Worm (Caenorhabditis elegans): ENCODE data around the gene alh-8.

DNA sequence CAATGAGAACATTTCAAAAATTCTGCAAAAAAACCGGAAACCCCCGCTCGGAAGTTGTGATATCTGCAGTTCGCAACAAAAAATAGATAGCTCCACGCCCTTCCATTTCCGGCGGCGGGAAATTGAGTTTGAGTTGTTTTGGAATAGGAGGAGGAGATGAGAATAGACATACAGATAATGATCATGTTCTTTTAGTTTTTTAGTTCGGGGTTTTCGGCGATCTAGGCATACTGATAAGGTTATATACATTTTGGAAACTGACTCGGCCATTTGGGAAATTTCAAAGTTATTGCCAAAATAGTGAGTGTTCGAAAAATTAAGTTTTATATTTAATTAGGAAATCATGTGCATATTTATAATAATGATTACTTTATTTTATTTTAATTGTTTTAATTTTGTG lies 5.0 kb downstream of the alh-8 start:
- TF ChIP-seq cog-1 (tag; optimal IDR thresholded peaks at IDR 0.05) (no peak), tab-1 (GFP tag; IDR thresholded peaks at IDR 0.05) (no peak), flt-1 (GFP tag; IDR thresholded peaks at IDR 0.05) (no peak), T22C8.4 (GFP tag; IDR thresholded peaks at IDR 0.05) (no peak), ztf-29 (GFP tag; IDR thresholded peaks at IDR 0.05) (no peak), klf-2 (GFP tag; conservative IDR thresholded peaks at IDR 0.05) (no peak), ztf-23 (GFP tag; IDR thresholded peaks at IDR 0.05) (no peak)
